Worm (Caenorhabditis elegans) whole organism, L2 larva: ENCODE results near the gene cest-34.

Experiments used
- F13H6.1 ChIP-seq: sonication (generic microtip); optimal IDR thresholded peaks from 2 replicates; lab custom pipeline; 2016; ENCODE audit warnings: missing genetic modification characterization, missing compliant biosample characterization
- R02D3.7 ChIP-seq: fragments of 150-350 bp; optimal IDR thresholded peaks from 2 replicates; lab custom pipeline; 2014; ENCODE audit warnings: missing biosample characterization, missing genetic modification characterization
- ZK546.5 ChIP-seq: sonication (generic microtip); optimal IDR thresholded peaks from 2 replicates; lab custom pipeline; 2017; ENCODE audit warnings: missing biosample characterization, missing genetic modification characterization
- aly-2 ChIP-seq: fragments of 150-350 bp; optimal IDR thresholded peaks from 2 replicates; lab custom pipeline; 2014; ENCODE audit warnings: missing biosample characterization, missing genetic modification characterization
- ama-1 ChIP-seq: fragments of 150-350 bp; optimal IDR thresholded peaks from 2 replicates; lab custom pipeline; 2018; ENCODE audit warnings: inconsistent platforms
- crh-2 ChIP-seq: sonication (generic microtip); optimal IDR thresholded peaks from 2 replicates; lab custom pipeline; 2017; ENCODE audit warnings: missing biosample characterization, missing genetic modification characterization
- lin-39 ChIP-seq: fragments of 150-350 bp; optimal IDR thresholded peaks from 2 replicates; lab custom pipeline; 2014; ENCODE audit warnings: missing biosample characterization, missing genetic modification reagents, missing genetic modification characterization
- mab-5 ChIP-seq: fragments of 150-350 bp; optimal IDR thresholded peaks from 2 replicates; lab custom pipeline; 2014; ENCODE audit warnings: missing biosample characterization, missing genetic modification characterization
- nhr-11 ChIP-seq: fragments of 150-350 bp; optimal IDR thresholded peaks from 2 replicates; lab custom pipeline; 2014; ENCODE audit warnings: missing biosample characterization, missing genetic modification characterization
- sem-4 ChIP-seq: fragments of 150-350 bp; optimal IDR thresholded peaks from 2 replicates; lab custom pipeline; 2014; ENCODE audit warnings: missing biosample characterization, missing genetic modification reagents, missing genetic modification characterization
- snpc-4 ChIP-seq: fragments of 150-350 bp; optimal IDR thresholded peaks from 2 replicates; lab custom pipeline; 2014; ENCODE audit warnings: missing biosample characterization, missing genetic modification characterization
- unc-62 ChIP-seq: fragments of 150-350 bp; optimal IDR thresholded peaks from 2 replicates; lab custom pipeline; 2014; ENCODE audit warnings: missing biosample characterization, missing genetic modification reagents, missing genetic modification characterization
- ztf-11 ChIP-seq: sonication (generic microtip); optimal IDR thresholded peaks from 2 replicates; lab custom pipeline; 2017; ENCODE audit warnings: missing biosample characterization, missing genetic modification characterization
- ztf-4 ChIP-seq: fragments of 150-350 bp; optimal IDR thresholded peaks from 2 replicates; lab custom pipeline; 2014; ENCODE audit warnings: missing biosample characterization, missing genetic modification characterization

DNA sequence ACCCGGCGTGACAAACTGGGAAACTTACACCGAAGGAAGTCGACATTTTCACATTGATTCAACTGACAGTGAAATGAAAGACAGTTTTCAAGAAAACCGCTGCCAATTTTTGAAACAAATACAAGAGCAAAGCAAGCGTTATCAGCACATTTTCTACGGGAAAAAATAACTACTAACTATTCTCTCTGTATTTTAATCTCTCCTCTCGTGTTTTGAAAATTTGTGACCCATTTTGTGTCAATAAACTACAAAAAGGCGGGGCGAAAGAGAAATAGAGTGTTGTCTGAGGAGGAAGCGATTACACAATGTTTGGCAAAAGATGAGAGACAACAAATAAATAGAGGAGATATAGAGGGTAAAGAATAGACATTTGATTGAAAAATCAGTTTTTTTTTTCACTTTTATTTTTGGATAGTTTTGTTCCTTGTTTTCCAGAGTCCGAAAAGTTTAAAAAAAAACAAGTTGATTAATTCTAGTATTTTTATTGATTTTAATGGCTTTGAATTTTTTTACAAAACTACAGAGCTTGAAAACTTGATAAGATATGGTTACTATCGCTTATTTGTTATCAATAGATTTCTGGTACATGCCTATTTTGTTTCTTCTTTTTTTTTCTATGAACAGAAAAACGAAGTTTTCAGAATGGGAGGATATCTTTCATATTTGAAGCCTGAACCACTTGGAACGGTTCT, at the start of gene cest-34:
- TF ChIP-seq ZK546.5 (tag; lab: Kevin White, UChicago) (no peak), unc-62 (GFP tag; lab: Kevin White, UChicago) (no peak), nhr-11 (tag; lab: Kevin White, UChicago) (no peak), sem-4 (tag; lab: Kevin White, UChicago) (no peak), ztf-4 (tag; lab: Kevin White, UChicago) (no peak), F13H6.1 (tag; lab: Kevin White, UChicago) (no peak), crh-2 (tag; lab: Kevin White, UChicago) (no peak), lin-39 (tag; lab: Kevin White, UChicago) (no peak), ama-1 (lab: Kevin White, UChicago) (no peak), ztf-11 (tag; lab: Kevin White, UChicago) (no peak), snpc-4 (tag; lab: Kevin White, UChicago) (no peak), mab-5 (tag; lab: Kevin White, UChicago) (no peak), R02D3.7 (tag; lab: Kevin White, UChicago) (no peak), aly-2 (tag; lab: Kevin White, UChicago) (no peak)
